Fruit fly (Drosophila melanogaster): ENCODE results near the gene Zmynd10.
A peak's percentile ranks its signal among the peaks of the same experiment; 100 is the strongest.

Gene Zmynd10

DNA sequence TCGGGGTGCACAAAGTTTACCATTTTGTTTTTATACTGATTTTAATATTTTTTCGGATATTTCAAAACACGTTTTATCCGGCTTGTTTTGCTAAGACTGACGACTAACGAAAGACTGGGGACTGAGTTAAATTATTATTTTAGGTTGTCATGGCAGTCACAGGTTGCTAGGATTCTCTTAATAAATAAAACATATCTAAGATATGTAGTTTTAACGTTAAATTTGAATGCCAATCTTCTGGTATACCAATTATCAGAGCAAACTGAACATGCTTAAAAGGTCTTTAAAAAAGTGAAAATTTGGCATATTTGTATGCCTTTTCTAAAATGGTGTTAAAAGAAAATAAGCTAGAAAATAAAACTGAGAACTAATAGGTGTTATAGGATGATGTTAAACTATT is at the start of gene Zmynd10:
Zmynd10 (minus strand) TSS at position 101 of the 400 bp plus-strand sequence.
- TF ChIP-seq CTCF (optimal IDR thresholded peaks at IDR 0.05) = no peak
- TF ChIP-seq CG8478 (optimal IDR thresholded peaks at IDR 0.05) = no peak

DNA sequence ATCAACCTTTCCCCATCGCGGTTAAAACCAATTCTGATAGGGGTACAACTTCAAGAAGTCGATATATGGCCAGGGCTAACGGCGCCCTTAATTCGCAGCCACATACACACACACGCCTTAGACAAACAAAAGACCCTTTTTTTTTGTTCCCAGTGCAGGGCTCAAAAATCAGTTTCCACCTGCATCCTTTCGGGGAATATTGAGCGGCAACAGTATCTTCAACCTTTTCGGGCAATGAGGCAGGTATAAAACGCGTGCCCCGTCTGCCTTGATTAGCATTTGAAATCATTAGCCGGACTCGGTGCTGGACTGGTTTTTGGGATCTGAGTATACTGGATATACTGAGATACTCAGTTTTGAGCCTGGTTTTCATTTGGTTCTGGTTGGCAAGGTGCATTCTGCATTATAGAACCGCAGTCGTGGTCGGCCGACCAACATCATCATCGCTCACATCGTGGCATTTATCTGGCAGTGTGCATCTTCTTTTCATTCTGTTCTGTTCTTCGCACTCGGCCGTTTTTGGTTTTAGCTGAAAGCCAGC is 47.9 kb upstream of the Zmynd10 start:
- TF ChIP-seq CTCF (optimal IDR thresholded peaks at IDR 0.05) (no peak), CG8478 (optimal IDR thresholded peaks at IDR 0.05) (no peak)

DNA sequence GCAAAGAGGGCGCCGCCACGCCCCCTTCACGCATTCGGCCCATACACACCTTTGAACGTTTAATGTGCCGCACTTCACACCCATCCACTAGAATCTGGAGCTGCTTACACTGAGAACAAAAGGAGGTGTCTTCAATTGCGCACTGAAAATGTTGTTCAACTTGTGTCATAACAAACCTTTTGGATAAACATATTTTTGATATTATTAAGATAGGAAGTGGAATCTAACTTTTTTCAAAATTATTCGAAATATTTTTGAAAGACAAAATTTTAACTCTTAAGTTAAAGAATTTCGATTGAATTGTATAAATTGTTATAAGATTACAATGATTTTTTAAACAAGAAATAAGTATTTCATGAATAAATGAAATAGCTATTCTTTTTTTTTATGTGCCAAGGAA is 42.1 kb upstream of the Zmynd10 start:
- TF ChIP-seq CTCF (optimal IDR thresholded peaks at IDR 0.05) = no peak
- TF ChIP-seq CG8478 (optimal IDR thresholded peaks at IDR 0.05) = no peak

DNA sequence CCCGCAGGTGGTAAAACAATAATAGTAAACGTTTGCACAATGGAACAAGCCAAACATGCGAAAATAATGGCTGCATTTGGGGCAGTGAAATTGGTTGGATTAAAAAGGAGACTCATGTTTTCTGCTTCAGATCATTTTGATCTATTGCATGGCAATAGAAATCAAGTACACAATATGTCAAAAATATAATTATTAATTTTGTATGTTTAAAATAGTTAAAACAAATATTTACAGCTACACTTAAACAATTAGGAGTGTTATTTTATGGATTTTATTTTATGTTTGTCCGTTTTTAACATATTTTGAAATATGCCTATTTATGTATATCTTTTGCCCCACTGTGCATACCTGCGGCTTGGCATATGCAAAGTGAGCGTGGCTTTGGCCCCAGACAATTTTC is 40.0 kb upstream of the Zmynd10 start:
- TF ChIP-seq CG8478 (optimal IDR thresholded peaks at IDR 0.05) = no peak
- no peak for TF ChIP-seq CTCF (optimal IDR thresholded peaks at IDR 0.05)

DNA sequence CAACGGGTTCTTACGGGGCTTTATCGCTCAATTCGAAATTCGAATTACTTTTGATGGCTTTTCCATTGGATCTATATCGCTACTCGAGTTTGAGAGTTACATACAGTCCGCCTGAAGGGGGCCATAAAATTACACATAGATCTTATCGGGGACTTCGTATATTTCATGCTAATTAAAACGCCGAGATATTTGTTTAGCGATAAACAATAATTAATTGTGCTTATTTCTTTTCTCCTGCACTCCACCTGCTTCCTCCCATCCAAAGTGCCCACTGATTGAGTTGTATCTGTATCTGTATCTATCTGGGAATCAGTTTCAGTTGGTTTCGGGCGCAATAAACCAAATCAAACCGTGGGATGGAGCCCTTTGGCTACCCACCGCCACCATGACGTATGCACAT is 39.4 kb upstream of the Zmynd10 start:
- TF ChIP-seq CG8478 (optimal IDR thresholded peaks at IDR 0.05) (no peak), CTCF (optimal IDR thresholded peaks at IDR 0.05) (no peak)

DNA sequence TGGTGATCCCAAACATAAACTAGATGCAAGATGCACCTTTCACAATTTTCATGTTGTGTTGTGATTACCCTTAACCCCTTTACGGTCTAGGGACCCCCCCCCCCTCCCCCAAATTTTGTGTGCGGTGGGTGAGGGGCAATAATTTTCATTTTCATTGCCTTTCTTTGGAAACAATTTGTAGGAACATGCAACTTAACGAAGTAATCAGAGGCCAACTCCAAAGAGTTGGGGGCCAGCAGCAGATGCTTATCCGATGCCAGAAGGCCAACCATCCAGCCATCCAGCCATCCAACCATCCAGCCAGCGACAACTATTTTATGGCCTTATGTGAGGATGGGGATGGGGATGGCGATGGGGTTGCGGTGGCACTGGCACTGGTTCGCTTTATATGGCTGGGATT is 38.7 kb upstream of the Zmynd10 start:
- TF ChIP-seq CG8478 (optimal IDR thresholded peaks at IDR 0.05) = no peak
- TF ChIP-seq CTCF (optimal IDR thresholded peaks at IDR 0.05) = no peak

DNA sequence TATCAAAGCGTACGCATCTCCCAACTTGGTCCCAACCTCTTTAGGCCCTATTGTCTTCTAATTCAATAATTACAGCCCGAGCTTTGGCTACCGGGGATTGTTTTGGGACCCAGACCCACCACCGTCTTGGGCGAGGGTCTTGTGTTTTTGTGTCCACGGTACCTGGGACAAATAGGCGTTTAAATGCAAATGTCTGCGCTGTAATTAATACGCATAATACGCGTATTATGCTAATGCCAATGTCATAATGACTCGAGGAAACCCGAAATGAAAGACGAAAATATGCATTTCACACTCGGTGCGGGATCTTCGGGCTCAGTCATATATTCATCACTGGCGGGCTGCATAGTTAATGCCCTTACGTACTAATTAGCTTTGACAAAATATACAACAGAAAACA is 38.1 kb upstream of the Zmynd10 start:
- TF ChIP-seq CG8478 (optimal IDR thresholded peaks at IDR 0.05) (no peak), CTCF (optimal IDR thresholded peaks at IDR 0.05) (no peak)

DNA sequence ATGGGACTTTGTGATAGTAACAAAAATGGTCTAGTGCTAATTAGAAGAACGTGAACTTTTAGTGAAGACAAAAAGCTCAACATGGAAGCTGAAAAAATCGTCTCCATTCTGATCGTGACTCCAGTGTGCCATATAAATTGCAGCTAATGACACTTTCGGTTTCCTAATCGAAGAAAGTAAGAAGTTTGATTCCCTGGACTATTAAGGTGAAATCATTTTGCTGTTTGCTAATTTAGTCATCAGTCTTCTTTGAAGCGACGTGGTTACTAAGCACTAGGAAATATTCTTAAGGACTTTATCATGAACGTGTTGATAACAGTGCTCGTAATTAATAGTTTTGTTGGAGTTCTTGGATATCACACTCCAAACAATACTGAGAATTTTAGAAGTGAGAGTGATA is 36.5 kb upstream of the Zmynd10 start, which contains the start of gene CG34429:
CG34429 (plus strand) TSS at position 301 of the 400 bp plus-strand sequence.
- TF ChIP-seq CG8478 (optimal IDR thresholded peaks at IDR 0.05) = no peak
- no peak for TF ChIP-seq CTCF (optimal IDR thresholded peaks at IDR 0.05)

DNA sequence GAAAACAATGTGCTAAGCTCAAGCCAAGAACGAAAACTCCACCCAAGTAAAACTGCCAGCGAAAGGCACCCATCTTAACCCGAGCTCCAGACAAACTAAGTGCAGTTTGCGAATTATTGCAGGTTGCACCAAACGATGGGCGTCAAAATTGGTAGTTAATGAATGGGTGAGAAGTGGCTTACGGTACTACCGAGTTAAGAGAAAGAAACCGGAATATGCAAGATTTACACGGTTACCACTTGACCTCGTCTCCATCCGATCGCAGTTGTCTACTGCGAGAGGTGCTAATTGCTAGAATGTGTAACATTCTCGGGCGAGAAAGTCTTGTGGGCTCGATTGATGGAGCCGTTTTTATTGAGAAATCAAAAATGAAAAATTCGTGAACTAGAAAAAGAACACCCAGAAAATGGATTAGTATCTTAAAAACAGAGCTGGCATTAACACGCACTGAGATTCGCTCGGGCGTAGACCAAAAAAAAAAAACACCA is 35.1 kb upstream of the Zmynd10 start, which contains the start of the genes CG14115 and CG34428:
CG14115 (minus strand) TSS at position 101 of the 488 bp plus-strand sequence.
CG34428 (plus strand) TSS at position 438 of the 488 bp plus-strand sequence.
- TF ChIP-seq CG8478 (optimal IDR thresholded peaks at IDR 0.05) (no peak), CTCF (optimal IDR thresholded peaks at IDR 0.05) (no peak)

DNA sequence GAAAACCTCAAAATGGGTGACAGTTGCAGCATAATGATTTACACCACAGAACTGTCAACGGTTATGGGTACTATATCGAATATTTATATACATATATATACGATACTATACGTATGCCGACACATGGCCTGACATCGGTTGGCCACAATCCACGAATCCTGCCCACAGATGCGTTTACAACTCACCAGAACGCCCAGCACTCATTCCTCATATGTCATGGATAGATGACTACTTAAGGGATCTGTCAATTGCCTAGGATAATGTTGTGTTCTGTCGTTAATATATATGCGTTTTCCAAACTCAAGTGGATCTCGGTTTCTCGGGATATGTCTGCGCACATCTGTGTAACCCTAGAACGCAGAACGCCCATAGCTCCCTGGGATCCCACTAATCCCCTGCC is 32.2 kb upstream of the Zmynd10 start:
- no peak for TF ChIP-seq CTCF (optimal IDR thresholded peaks at IDR 0.05)
- TF ChIP-seq CG8478 (optimal IDR thresholded peaks at IDR 0.05) = no peak

DNA sequence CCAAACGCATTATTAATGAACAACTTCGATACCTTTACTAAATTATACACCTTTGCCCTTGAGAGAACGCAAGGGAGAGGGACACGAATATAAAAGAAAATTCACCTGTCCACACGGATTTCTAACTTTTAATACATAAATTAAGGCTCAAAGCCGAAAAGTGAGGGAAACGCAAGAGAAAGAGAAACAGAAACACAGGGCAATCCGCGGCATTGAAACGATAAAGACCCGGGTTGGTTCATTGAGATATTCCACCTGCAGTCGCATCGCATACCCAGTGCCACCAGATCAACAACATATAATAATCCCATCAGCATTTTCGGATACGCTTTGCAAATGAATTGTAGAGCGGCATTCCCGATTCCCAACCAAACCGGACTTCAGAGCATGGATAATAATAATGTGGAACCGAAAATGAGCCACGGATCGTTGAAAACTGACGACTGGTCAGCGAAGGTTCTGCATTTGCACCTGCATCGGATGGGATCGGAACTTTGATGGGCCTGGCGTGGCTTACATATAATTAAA is 24.5 kb upstream of the Zmynd10 start:
- TF ChIP-seq CTCF (optimal IDR thresholded peaks at IDR 0.05) (no peak), CG8478 (optimal IDR thresholded peaks at IDR 0.05) (no peak)

DNA sequence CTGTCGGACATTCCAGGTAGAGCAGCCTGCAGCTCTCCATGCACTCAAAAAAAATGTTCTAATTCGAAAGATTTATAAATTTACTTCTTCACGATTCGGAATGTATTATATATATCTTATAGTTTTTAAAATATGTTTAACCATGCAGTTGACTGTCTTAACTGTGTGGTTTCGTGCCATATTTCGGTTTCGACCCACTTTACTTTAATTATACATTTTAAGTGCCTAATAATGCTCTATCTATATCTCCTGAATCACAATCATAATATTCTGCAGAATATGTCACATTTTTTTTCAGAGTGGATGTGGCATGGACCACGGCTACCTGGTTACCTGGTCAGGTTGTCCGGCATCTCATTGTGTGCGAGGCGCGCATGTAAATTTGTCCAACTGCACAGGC is 23.4 kb upstream of the Zmynd10 start:
- TF ChIP-seq CG8478 (optimal IDR thresholded peaks at IDR 0.05) (no peak), CTCF (optimal IDR thresholded peaks at IDR 0.05) (no peak)

DNA sequence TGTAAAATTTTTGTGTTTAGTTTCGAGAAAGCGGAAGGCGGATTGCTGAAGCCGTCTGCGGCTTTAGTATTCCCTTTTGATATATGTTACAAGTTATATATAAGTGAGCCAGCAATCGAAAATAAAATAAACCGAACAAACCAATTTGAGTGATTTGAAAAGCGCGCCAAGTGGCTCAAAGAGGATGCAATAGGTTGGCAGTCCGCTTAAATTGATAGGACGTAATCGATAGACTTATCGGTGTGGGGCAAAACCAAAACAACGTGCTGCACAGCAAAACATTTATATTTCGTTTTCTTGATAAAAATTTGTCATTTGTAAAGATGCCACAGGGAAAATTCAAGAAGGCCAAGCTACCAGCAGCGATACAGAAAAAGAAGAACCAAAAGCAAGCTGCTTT is 20.5 kb upstream of the Zmynd10 start, which contains the start of gene CG11279:
CG11279 (plus strand) TSS at position 220 of the 400 bp plus-strand sequence.
- TF ChIP-seq CG8478 (optimal IDR thresholded peaks at IDR 0.05) = no peak
- TF ChIP-seq CTCF (optimal IDR thresholded peaks at IDR 0.05) = no peak

DNA sequence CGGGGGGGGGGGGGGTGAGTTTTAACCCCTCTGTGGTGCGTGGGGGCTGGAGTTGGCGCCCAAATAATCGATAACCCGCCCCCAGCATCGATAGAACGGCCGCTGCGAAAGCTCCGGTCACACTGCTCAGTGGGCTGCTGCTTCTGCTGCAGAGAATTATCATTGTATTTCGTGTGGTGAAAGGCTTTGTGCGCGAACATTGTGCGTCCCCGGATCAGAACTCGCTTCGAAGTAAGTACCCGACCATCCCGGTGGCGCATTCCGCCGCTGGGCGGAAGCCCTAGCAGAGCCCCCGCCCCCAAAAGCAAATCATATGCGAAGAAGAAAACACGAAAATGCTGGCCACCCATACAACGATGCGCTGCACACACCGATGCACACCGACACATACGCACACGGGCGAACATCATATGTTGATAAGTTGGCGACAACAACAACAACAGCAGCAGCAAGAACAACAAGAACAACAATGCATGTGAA is 18.1 kb upstream of the Zmynd10 start, which contains the start of gene Syx13:
Syx13 (plus strand) TSS at position 100 of the 480 bp plus-strand sequence.
- TF ChIP-seq CG8478 (optimal IDR thresholded peaks at IDR 0.05) (no peak), CTCF (optimal IDR thresholded peaks at IDR 0.05) (no peak)

DNA sequence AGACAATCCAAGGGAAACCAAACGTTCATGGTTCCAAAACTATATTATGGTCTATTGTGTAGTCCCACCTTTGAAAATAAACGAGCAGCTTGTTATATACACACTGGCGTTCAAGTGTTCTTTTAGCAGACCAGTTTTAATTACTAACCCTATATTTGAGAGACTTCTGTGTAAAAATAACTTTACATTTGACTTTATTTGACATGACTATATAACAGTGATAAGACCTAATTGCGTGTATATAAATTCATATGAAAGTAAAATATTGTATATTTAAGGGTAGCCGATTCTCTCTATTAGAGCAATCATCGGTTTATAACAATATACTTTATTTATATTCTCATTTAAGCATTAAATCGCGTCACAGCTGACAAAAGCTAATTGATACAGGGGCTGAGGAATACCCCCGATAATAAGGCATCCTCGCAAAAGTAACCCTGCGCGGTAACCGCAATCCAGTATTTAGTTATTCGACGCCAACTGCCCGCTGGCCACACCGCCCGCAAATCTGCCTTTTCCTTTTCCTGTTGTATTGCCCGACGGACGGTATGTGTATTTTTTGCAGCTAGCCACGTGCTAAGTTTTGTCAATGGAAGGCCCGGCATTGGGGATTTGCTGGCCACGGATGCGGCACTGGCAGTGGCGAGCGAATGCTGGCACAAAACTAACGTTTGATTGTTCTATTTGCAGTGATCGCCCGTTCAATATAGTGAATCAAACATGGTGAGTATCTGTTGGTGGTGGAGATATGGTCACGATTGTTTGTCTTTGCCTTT is 15.2 kb upstream of the Zmynd10 start, which contains the start of gene RpS4:
RpS4 (plus strand) TSS at position 465 of the 776 bp plus-strand sequence.
- TF ChIP-seq CTCF (optimal IDR thresholded peaks at IDR 0.05) = peak in 1 of 2 experiments; percentile 41
- no peak for TF ChIP-seq CG8478 (optimal IDR thresholded peaks at IDR 0.05)

Data from S2 (cell line).